Fruit fly (Drosophila melanogaster): ENCODE results near the gene lost.

lost gene

dm6 chr3R:4403706-4404392, 973 bp downstream of the lost start (continued):
- TF ChIP-seq Myc (optimal IDR thresholded peaks at IDR 0.05) (no peak), OdsH (GFP tag; optimal IDR thresholded peaks at IDR 0.05) (peak; percentile 46), psq (GFP tag; optimal IDR thresholded peaks at IDR 0.05) (peak; percentile 35), Sp1 (GFP tag; optimal IDR thresholded peaks at IDR 0.05) (peak; percentile 38), Mio (GFP tag; optimal IDR thresholded peaks at IDR 0.05) (no peak), CG9705 (GFP tag; optimal IDR thresholded peaks at IDR 0.05) (peak; percentile 19), GATAd (GFP tag; optimal IDR thresholded peaks at IDR 0.05) (no peak), CG32264 (GFP tag; optimal IDR thresholded peaks at IDR 0.05) (peak; percentile 23), Rel (GFP tag; optimal IDR thresholded peaks at IDR 0.05) (no peak), Rel (tag; optimal IDR thresholded peaks at IDR 0.05) (peak; percentile 32), jim (GFP tag; optimal IDR thresholded peaks at IDR 0.05) (no peak)

dm6 chr3R:4407325-4407724, 4.4 kb downstream of the lost start:
- TF ChIP-seq pan (optimal IDR thresholded peaks at IDR 0.05) = no peak
- no peak for TF ChIP-seq Vsx2 (GFP tag; optimal IDR thresholded peaks at IDR 0.05; ENCODE audit: partially characterized antibody)
- no peak for TF ChIP-seq brk (GFP tag; optimal IDR thresholded peaks at IDR 0.05)
- no peak for TF ChIP-seq Dfd (GFP tag; optimal IDR thresholded peaks at IDR 0.05)
- no peak for TF ChIP-seq psq (GFP tag; optimal IDR thresholded peaks at IDR 0.05)
- no peak for TF ChIP-seq h (GFP tag; optimal IDR thresholded peaks at IDR 0.05)
- TF ChIP-seq foxo (GFP tag; optimal IDR thresholded peaks at IDR 0.05) = no peak
- no peak for TF ChIP-seq Hr78 (GFP tag; optimal IDR thresholded peaks at IDR 0.05)
- TF ChIP-seq rgr (GFP tag; optimal IDR thresholded peaks at IDR 0.05) = no peak
- TF ChIP-seq dsf (GFP tag; optimal IDR thresholded peaks at IDR 0.05; ENCODE audit: borderline replicate concordance) = no peak
- TF ChIP-seq dmrt93B (GFP tag; optimal IDR thresholded peaks at IDR 0.05) = no peak
- no peak for TF ChIP-seq woc (GFP tag; optimal IDR thresholded peaks at IDR 0.05)
- TF ChIP-seq lola (GFP tag; optimal IDR thresholded peaks at IDR 0.05) = no peak
- TF ChIP-seq Hnf4 (GFP tag; optimal IDR thresholded peaks at IDR 0.05) = no peak
- TF ChIP-seq HLH106 (tag; optimal IDR thresholded peaks at IDR 0.05) = no peak
- TF ChIP-seq ey (GFP tag; optimal IDR thresholded peaks at IDR 0.05) = no peak
- no peak for TF ChIP-seq CG32264 (GFP tag; optimal IDR thresholded peaks at IDR 0.05)
- no peak for TF ChIP-seq fru (GFP tag; optimal IDR thresholded peaks at IDR 0.05)
- no peak for TF ChIP-seq Myc (optimal IDR thresholded peaks at IDR 0.05)

DNA sequence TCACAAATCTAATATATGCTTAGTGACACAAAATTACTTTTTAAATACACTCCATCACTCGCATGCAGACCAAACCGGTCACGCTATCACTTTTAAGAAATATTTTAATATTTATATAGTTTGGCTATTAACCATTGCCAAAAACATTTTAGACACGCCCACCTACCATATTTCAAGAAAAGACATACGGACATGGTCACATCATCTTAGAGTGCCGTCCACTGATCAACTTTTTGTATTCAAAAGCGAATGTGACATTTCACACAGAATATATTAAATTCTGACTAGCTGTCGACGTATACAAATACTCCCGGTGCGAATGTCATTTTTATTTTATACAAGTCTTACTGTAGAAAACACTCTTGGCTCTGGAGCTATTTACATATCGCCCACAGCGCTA, 13.3 kb downstream of the lost start, which contains the start of gene CG31528:
Gene CG31528 (plus strand): TSS at position 301 of the 400 bp plus-strand sequence.
- TF ChIP-seq ey (GFP tag; optimal IDR thresholded peaks at IDR 0.05) (no peak), lola (GFP tag; optimal IDR thresholded peaks at IDR 0.05) (no peak), dl (GFP tag; optimal IDR thresholded peaks at IDR 0.05; ENCODE audit: insufficient read depth in 1 of 2, partially characterized antibody in 2 of 2) (no peak), Hnf4 (GFP tag; optimal IDR thresholded peaks at IDR 0.05) (no peak), dsf (GFP tag; optimal IDR thresholded peaks at IDR 0.05; ENCODE audit: borderline replicate concordance) (no peak), Dif (GFP tag; optimal IDR thresholded peaks at IDR 0.05; ENCODE audit: partially characterized antibody) (no peak), Myc (optimal IDR thresholded peaks at IDR 0.05) (no peak), brk (GFP tag; optimal IDR thresholded peaks at IDR 0.05) (no peak), Dfd (GFP tag; optimal IDR thresholded peaks at IDR 0.05) (no peak), foxo (GFP tag; optimal IDR thresholded peaks at IDR 0.05) (no peak), Vsx2 (GFP tag; optimal IDR thresholded peaks at IDR 0.05; ENCODE audit: partially characterized antibody) (no peak), pan (optimal IDR thresholded peaks at IDR 0.05) (no peak), CrebA (GFP tag; optimal IDR thresholded peaks at IDR 0.05; ENCODE audit: borderline replicate concordance) (no peak), usp (GFP tag; optimal IDR thresholded peaks at IDR 0.05) (no peak), Hr83 (GFP tag; optimal IDR thresholded peaks at IDR 0.05; ENCODE audit: poor library complexity, severe bottlenecking) (no peak), sv (GFP tag; optimal IDR thresholded peaks at IDR 0.05) (no peak), Jra (GFP tag; optimal IDR thresholded peaks at IDR 0.05) (no peak), jim (GFP tag; optimal IDR thresholded peaks at IDR 0.05) (no peak), HLH106 (tag; optimal IDR thresholded peaks at IDR 0.05) (no peak), N (GFP tag; optimal IDR thresholded peaks at IDR 0.05) (no peak)
